Worm (Caenorhabditis elegans) whole organism, mixed stage, embryonic: ENCODE measurements around the gene W06A11.1.

ENCODE experiments used
- bed-3 ChIP-seq: fragments of 200-800 bp; sonication (Bioruptor generic); optimal IDR thresholded peaks from 3 replicates; lab custom pipeline; 2018; ENCODE audit warnings: mild to moderate bottlenecking, missing genetic modification characterization, moderate library complexity, missing compliant biosample characterization
- blmp-1 ChIP-seq: fragments of 150-350 bp; optimal IDR thresholded peaks from 2 replicates; lab custom pipeline; 2014; ENCODE audit warnings: missing biosample characterization, missing genetic modification characterization
- ceh-39 ChIP-seq: fragments of 150-350 bp; optimal IDR thresholded peaks from 2 replicates; lab custom pipeline; 2014; ENCODE audit warnings: missing biosample characterization, missing genetic modification characterization
- ceh-43 ChIP-seq: fragments of 200-800 bp; sonication (Bioruptor generic); optimal IDR thresholded peaks from 2 replicates; lab custom pipeline; 2018; ENCODE audit warnings: mild to moderate bottlenecking, missing genetic modification characterization, moderate library complexity, missing compliant biosample characterization
- ces-1 ChIP-seq: fragments of 150-350 bp; optimal IDR thresholded peaks from 2 replicates; lab custom pipeline; 2014; ENCODE audit warnings: missing biosample characterization, missing genetic modification reagents, missing genetic modification characterization
- cnd-1 ChIP-seq: fragments of 200-800 bp; sonication (Bioruptor generic); optimal IDR thresholded peaks from 2 replicates; lab custom pipeline; 2018; ENCODE audit warnings: mild to moderate bottlenecking, missing genetic modification characterization, missing compliant biosample characterization
- elt-1 ChIP-seq: sonication (generic microtip); optimal IDR thresholded peaks from 2 replicates; lab custom pipeline; 2017; ENCODE audit warnings: missing genetic modification characterization, mild to moderate bottlenecking, missing compliant biosample characterization, antibody characterized with exemption, moderate library complexity, borderline replicate concordance; ENCODE audit not compliant: insufficient read depth
- elt-3 ChIP-seq: fragments of 150-350 bp; optimal IDR thresholded peaks from 2 replicates; lab custom pipeline; 2014; ENCODE audit warnings: missing biosample characterization, missing genetic modification characterization
- ham-2 ChIP-seq: fragments of 200-800 bp; sonication (Bioruptor generic); optimal IDR thresholded peaks from 2 replicates; lab custom pipeline; 2018; ENCODE audit warnings: mild to moderate bottlenecking, missing genetic modification characterization, missing compliant biosample characterization
- lin-13 ChIP-seq: fragments of 150-350 bp; optimal IDR thresholded peaks from 2 replicates; lab custom pipeline; 2014; ENCODE audit warnings: missing biosample characterization, missing genetic modification characterization
- lsy-2 ChIP-seq: fragments of 150-350 bp; optimal IDR thresholded peaks from 2 replicates; lab custom pipeline; 2014; ENCODE audit warnings: missing biosample characterization, missing genetic modification characterization
- mep-1 ChIP-seq: fragments of 150-350 bp; optimal IDR thresholded peaks from 2 replicates; lab custom pipeline; 2017; ENCODE audit warnings: missing biosample characterization, missing genetic modification reagents, missing genetic modification characterization, inconsistent platforms
- mls-2 ChIP-seq: sonication (generic microtip); optimal IDR thresholded peaks from 2 replicates; lab custom pipeline; 2016; ENCODE audit warnings: mild to moderate bottlenecking, missing genetic modification characterization, moderate library complexity, missing compliant biosample characterization
- nhr-12 ChIP-seq: fragments of 150-350 bp; optimal IDR thresholded peaks from 2 replicates; lab custom pipeline; 2014; ENCODE audit warnings: missing biosample characterization, missing genetic modification characterization
- nhr-2 ChIP-seq: fragments of 150-350 bp; optimal IDR thresholded peaks from 2 replicates; lab custom pipeline; 2014; ENCODE audit warnings: missing biosample characterization, missing genetic modification characterization
- nhr-237 ChIP-seq: fragments of 150-350 bp; optimal IDR thresholded peaks from 2 replicates; lab custom pipeline; 2014; ENCODE audit warnings: missing biosample characterization, missing genetic modification characterization
- nhr-28 ChIP-seq: fragments of 150-350 bp; optimal IDR thresholded peaks from 2 replicates; lab custom pipeline; 2014; ENCODE audit warnings: missing biosample characterization, missing genetic modification characterization
- sem-2 ChIP-seq: fragments of 200-800 bp; sonication (Bioruptor generic); optimal IDR thresholded peaks from 2 replicates; lab custom pipeline; 2018; ENCODE audit warnings: mild to moderate bottlenecking, missing genetic modification characterization, missing compliant biosample characterization
- sptf-1 ChIP-seq: sonication (generic microtip); optimal IDR thresholded peaks from 2 replicates; lab custom pipeline; 2017; ENCODE audit warnings: mild to moderate bottlenecking, missing genetic modification characterization, moderate library complexity, missing compliant biosample characterization
- tbx-8 ChIP-seq: fragments of 200-800 bp; sonication (Bioruptor generic); optimal IDR thresholded peaks from 2 replicates; lab custom pipeline; 2018; ENCODE audit warnings: mild to moderate bottlenecking, missing genetic modification characterization, moderate library complexity, missing compliant biosample characterization
- unc-120 ChIP-seq: sonication (generic microtip); optimal IDR thresholded peaks from 2 replicates; lab custom pipeline; 2017; ENCODE audit warnings: missing genetic modification characterization, missing compliant biosample characterization; ENCODE audit not compliant: poor library complexity, severe bottlenecking
- unc-39 ChIP-seq: fragments of 150-350 bp; optimal IDR thresholded peaks from 2 replicates; lab custom pipeline; 2014; ENCODE audit warnings: missing biosample characterization, missing genetic modification characterization
- unc-62 ChIP-seq: fragments of 150-350 bp; optimal IDR thresholded peaks from 2 replicates; lab custom pipeline; 2014; ENCODE audit warnings: missing biosample characterization, missing genetic modification reagents, missing genetic modification characterization
- zip-8 ChIP-seq: fragments of 150-350 bp; optimal IDR thresholded peaks from 2 replicates; lab custom pipeline; 2014; ENCODE audit warnings: missing biosample characterization, missing genetic modification characterization
- ztf-11 ChIP-seq: fragments of 150-350 bp; optimal IDR thresholded peaks from 2 replicates; lab custom pipeline; 2014; ENCODE audit warnings: missing biosample characterization, missing genetic modification characterization

Gene W06A11.1

ce11 chrII:4047839-4048440 lies 19.4 kb upstream of the W06A11.1 start:
- TF ChIP-seq lsy-2 (tag; lab: Kevin White, UChicago) (peak; percentile 50), zip-8 (peak; percentile 21)
- TF ChIP-seq, all 35 proteins: peak for 2; not testable (repeated sequence) for 33

- TF ChIP-seq lsy-2 (tag; lab: Kevin White, UChicago): peak; percentile 13
- TF ChIP-seq, all 35 proteins: peak for 1; not testable (repeated sequence) for 34
These were observed 17.7 kb upstream of the W06A11.1 start for ce11 chrII:4049672-4050071.

ce11 chrII:4062477-4062876 lies 4.9 kb upstream of the W06A11.1 start, which contains the start of gene gadr-4:
Gene gadr-4, minus strand, starts transcription at chrII:4062577.
- TF ChIP-seq unc-62 (GFP tag; lab: Kevin White, UChicago): no peak
- no peak for TF ChIP-seq nhr-12 (tag; lab: Kevin White, UChicago)
- no peak for TF ChIP-seq bed-3 (GFP tag; lab: Kevin White, UChicago)
- no peak for TF ChIP-seq mep-1 (tag; lab: Kevin White, UChicago)
- no peak for TF ChIP-seq sptf-1 (tag; lab: Kevin White, UChicago)
- TF ChIP-seq unc-120 (tag; lab: Kevin White, UChicago): no peak
- no peak for TF ChIP-seq ztf-11 (tag; lab: Kevin White, UChicago)
- no peak for TF ChIP-seq sem-2 (GFP tag; lab: Kevin White, UChicago)
- TF ChIP-seq nhr-28: no peak
- TF ChIP-seq mls-2 (tag; lab: Kevin White, UChicago): no peak
- no peak for TF ChIP-seq elt-1 (tag; lab: Kevin White, UChicago)

ce11 chrII:4063997-4064396 lies 3.4 kb upstream of the W06A11.1 start, which contains the start of gene fbxb-118:
Gene fbxb-118, minus strand, starts transcription at chrII:4064097.
- TF ChIP-seq sem-2 (GFP tag; lab: Kevin White, UChicago): no peak
- no peak for TF ChIP-seq ces-1
- TF ChIP-seq ham-2 (GFP tag; lab: Kevin White, UChicago): no peak
- TF ChIP-seq nhr-28: no peak
- TF ChIP-seq blmp-1 (tag; lab: Kevin White, UChicago): no peak
- TF ChIP-seq ztf-11 (tag; lab: Kevin White, UChicago): no peak

- TF ChIP-seq unc-39 (no peak), nhr-237 (tag; lab: Kevin White, UChicago) (no peak), ceh-39 (tag; lab: Kevin White, UChicago) (no peak), sem-2 (GFP tag; lab: Kevin White, UChicago) (no peak)
These were observed 783 bp downstream of the W06A11.1 start for ce11 chrII:4068141-4068540.

- TF ChIP-seq nhr-2 (tag; lab: Kevin White, UChicago): no peak
- TF ChIP-seq sptf-1 (tag; lab: Kevin White, UChicago): no peak
- TF ChIP-seq unc-39: no peak
- TF ChIP-seq ceh-43: no peak
- no peak for TF ChIP-seq nhr-28
- no peak for TF ChIP-seq unc-62 (GFP tag; lab: Kevin White, UChicago)
- no peak for TF ChIP-seq cnd-1 (tag; lab: Kevin White, UChicago)
- TF ChIP-seq lin-13 (tag; lab: Kevin White, UChicago): no peak
These were observed 3.7 kb downstream of the W06A11.1 start for ce11 chrII:4071075-4071474.

ce11 chrII:4074710-4075109 lies 7.4 kb downstream of the W06A11.1 start:
- TF ChIP-seq elt-3: no peak
- TF ChIP-seq lsy-2 (tag; lab: Kevin White, UChicago): no peak
- no peak for TF ChIP-seq ztf-11 (tag; lab: Kevin White, UChicago)
- TF ChIP-seq blmp-1 (tag; lab: Kevin White, UChicago): no peak
- no peak for TF ChIP-seq bed-3 (GFP tag; lab: Kevin White, UChicago)
- no peak for TF ChIP-seq zip-8
- no peak for TF ChIP-seq ces-1
- TF ChIP-seq unc-120 (tag; lab: Kevin White, UChicago): no peak
- TF ChIP-seq unc-62 (GFP tag; lab: Kevin White, UChicago): no peak
- TF ChIP-seq mep-1 (tag; lab: Kevin White, UChicago): no peak
- no peak for TF ChIP-seq nhr-2 (tag; lab: Kevin White, UChicago)
- no peak for TF ChIP-seq tbx-8
- TF ChIP-seq sem-2 (GFP tag; lab: Kevin White, UChicago): no peak
- no peak for TF ChIP-seq unc-39
- TF ChIP-seq ceh-39 (tag; lab: Kevin White, UChicago): no peak
- TF ChIP-seq mls-2 (tag; lab: Kevin White, UChicago): no peak
- no peak for TF ChIP-seq nhr-12 (tag; lab: Kevin White, UChicago)
- TF ChIP-seq ham-2 (GFP tag; lab: Kevin White, UChicago): no peak
